Fruit fly (Drosophila melanogaster): ENCODE results near the gene Drsl1.

dm6 chr3L:3319992-3320732, 15.4 kb downstream of the Drsl1 start:
- no peak for TF ChIP-seq psq (optimal IDR thresholded peaks at IDR 0.05)
- TF ChIP-seq ttk (optimal IDR thresholded peaks at IDR 0.05), result no peak
- TF ChIP-seq h (optimal IDR thresholded peaks at IDR 0.05), result no peak
